Fruit fly (Drosophila melanogaster) whole organism, embryonic: Measurements from ENCODE around the gene dysc.
A peak's percentile ranks its signal among the peaks of the same experiment; 100 is the strongest.

Source experiments
- Aef1 ChIP-seq: fragments of 200-800 bp; sonication (Bioruptor generic); IDR thresholded peaks from 3 replicates; pipeline ENCODE4 v1.3.6; 2022; ENCODE audit warnings: missing biosample characterization, missing genetic modification characterization
- Atf3 ChIP-seq: fragments of 200-800 bp; sonication (Bioruptor generic); optimal IDR thresholded peaks from 3 replicates; lab custom pipeline; 2016; ENCODE audit warnings: missing biosample characterization, missing genetic modification characterization
- BtbVII ChIP-seq: fragments of 200-800 bp; sonication (Bioruptor generic); optimal IDR thresholded peaks from 3 replicates; lab custom pipeline; 2017; ENCODE audit warnings: missing biosample characterization, mild to moderate bottlenecking, missing genetic modification characterization
- CG11093 ChIP-seq: fragments of 200-800 bp; sonication (Bioruptor generic); IDR thresholded peaks from 3 replicates; pipeline ENCODE4 v1.3.6; 2022; ENCODE audit warnings: missing biosample characterization, missing genetic modification characterization
- CG11456 ChIP-seq: fragments of 200-800 bp; sonication (Bioruptor generic); IDR thresholded peaks from 3 replicates; pipeline ENCODE4 v1.3.6; 2022; ENCODE audit warnings: missing biosample characterization, missing genetic modification characterization
- CG11504 ChIP-seq: fragments of 200-800 bp; sonication (Bioruptor generic); optimal IDR thresholded peaks from 3 replicates; lab custom pipeline; 2019; ENCODE audit warnings: missing biosample characterization, mild to moderate bottlenecking, missing genetic modification characterization, moderate library complexity
- CG14014 ChIP-seq: fragments of 200-800 bp; sonication (Bioruptor generic); IDR thresholded peaks from 2 replicates; pipeline ENCODE4 v1.3.6; 2022; ENCODE audit warnings: missing biosample characterization, missing genetic modification characterization
- CG14441 ChIP-seq: fragments of 200-800 bp; sonication (Bioruptor generic); IDR thresholded peaks from 2 replicates; pipeline ENCODE4 v1.3.6; 2022; ENCODE audit warnings: missing biosample characterization, missing genetic modification characterization
- CG15696 ChIP-seq: fragments of 200-800 bp; sonication (Bioruptor generic); optimal IDR thresholded peaks from 2 replicates; lab custom pipeline; 2019; ENCODE audit warnings: missing biosample characterization, mild to moderate bottlenecking, missing genetic modification characterization, moderate library complexity
- CG17912 ChIP-seq: fragments of 200-800 bp; sonication (Bioruptor generic); optimal IDR thresholded peaks from 2 replicates; lab custom pipeline; 2018; ENCODE audit warnings: missing biosample characterization, mild to moderate bottlenecking, missing genetic modification characterization
- CG1792 ChIP-seq: fragments of 200-800 bp; sonication (Bioruptor generic); optimal IDR thresholded peaks from 2 replicates; lab custom pipeline; 2016; ENCODE audit warnings: missing biosample characterization, missing genetic modification characterization
- CG31388 ChIP-seq: fragments of 200-800 bp; sonication (Bioruptor generic); optimal IDR thresholded peaks from 2 replicates; lab custom pipeline; 2016; ENCODE audit warnings: missing biosample characterization, missing genetic modification characterization
- CG32772 ChIP-seq: fragments of 200-800 bp; sonication (Bioruptor generic); IDR thresholded peaks from 2 replicates; pipeline ENCODE4 v1.3.6; 2022; ENCODE audit warnings: missing biosample characterization, missing genetic modification characterization
- CG4617 ChIP-seq: fragments of 200-800 bp; sonication (Bioruptor generic); optimal IDR thresholded peaks from 3 replicates; lab custom pipeline; 2016; ENCODE audit warnings: missing biosample characterization, missing genetic modification characterization, borderline replicate concordance
- CG5953 ChIP-seq: fragments of 200-800 bp; sonication (Bioruptor generic); IDR thresholded peaks from 2 replicates; pipeline ENCODE4 v1.3.6; 2022; ENCODE audit warnings: missing biosample characterization, missing genetic modification characterization
- CG6654 ChIP-seq: fragments of 200-800 bp; sonication (Bioruptor generic); optimal IDR thresholded peaks from 2 replicates; lab custom pipeline; 2017; ENCODE audit warnings: missing biosample characterization, mild to moderate bottlenecking, missing genetic modification characterization
- CG6689 ChIP-seq: fragments of 200-800 bp; sonication (Bioruptor generic); IDR thresholded peaks from 2 replicates; pipeline ENCODE4 v1.3.6; 2022; ENCODE audit warnings: missing biosample characterization, missing genetic modification characterization
- CG6791 ChIP-seq: fragments of 200-800 bp; sonication (Bioruptor generic); IDR thresholded peaks from 3 replicates; pipeline ENCODE4 v1.3.6; 2022; ENCODE audit warnings: missing biosample characterization, missing genetic modification characterization; ENCODE audit not compliant: partially characterized antibody
- CG7271 ChIP-seq: fragments of 200-800 bp; sonication (Bioruptor generic); optimal IDR thresholded peaks from 2 replicates; lab custom pipeline; 2018; ENCODE audit warnings: missing biosample characterization, mild to moderate bottlenecking, missing genetic modification characterization, moderate library complexity
- Camta ChIP-seq: fragments of 200-800 bp; sonication (Bioruptor generic); optimal IDR thresholded peaks from 2 replicates; lab custom pipeline; 2016; ENCODE audit warnings: missing biosample characterization, missing genetic modification characterization
- Dfd ChIP-seq, 2 experiments: fragments of >200 bp; optimal IDR thresholded peaks; 2 replicates each; lab custom pipeline; 2017; ENCODE audit warnings: missing biosample characterization in 2 of 2, missing genetic modification characterization in 2 of 2
- Gug ChIP-seq: fragments of 200-800 bp; sonication (Bioruptor generic); IDR thresholded peaks from 4 replicates; pipeline ENCODE4 v1.3.6; 2022; ENCODE audit warnings: missing biosample characterization, missing genetic modification characterization
- Hmr ChIP-seq: fragments of 200-800 bp; sonication (Bioruptor generic); optimal IDR thresholded peaks from 3 replicates; lab custom pipeline; 2017; ENCODE audit warnings: mild to moderate bottlenecking, missing biosample characterization, missing genetic modification reagents, missing genetic modification characterization
- Jarid2 ChIP-seq: fragments of 200-800 bp; sonication (Bioruptor generic); optimal IDR thresholded peaks from 3 replicates; lab custom pipeline; 2017; ENCODE audit warnings: mild to moderate bottlenecking, missing biosample characterization, missing genetic modification reagents, missing genetic modification characterization
- Opbp ChIP-seq: fragments of 200-800 bp; sonication (Bioruptor generic); IDR thresholded peaks from 3 replicates; pipeline ENCODE4 v1.3.6; 2022; ENCODE audit warnings: missing biosample characterization, missing genetic modification characterization; ENCODE audit not compliant: partially characterized antibody
- Pdp1 ChIP-seq, 2 experiments: fragments of 200-800 bp; sonication (Bioruptor generic); optimal IDR thresholded peaks; 3 replicates each; lab custom pipeline; 2016; ENCODE audit warnings: missing biosample characterization in 2 of 2, missing genetic modification characterization in 2 of 2, mild to moderate bottlenecking in 1 of 2, moderate library complexity in 1 of 2
- Ptx1 ChIP-seq: fragments of 200-800 bp; sonication (Bioruptor generic); IDR thresholded peaks from 2 replicates; pipeline ENCODE4 v1.3.6; 2022; ENCODE audit warnings: missing biosample characterization, missing genetic modification characterization
- Ravus ChIP-seq: fragments of 200-800 bp; sonication (Bioruptor generic); IDR thresholded peaks from 2 replicates; pipeline ENCODE4 v1.3.6; 2022; ENCODE audit warnings: missing biosample characterization, missing genetic modification characterization
- amos ChIP-seq: fragments of 200-800 bp; sonication (Bioruptor generic); IDR thresholded peaks from 2 replicates; pipeline ENCODE4 v1.3.6; 2022; ENCODE audit warnings: missing biosample characterization, missing genetic modification characterization; ENCODE audit not compliant: partially characterized antibody
- bab2 ChIP-seq: fragments of 200-800 bp; sonication (Bioruptor generic); optimal IDR thresholded peaks from 2 replicates; lab custom pipeline; 2016; ENCODE audit warnings: missing biosample characterization, missing genetic modification characterization
- bsh ChIP-seq, 2 experiments: fragments of 200-800 bp; sonication (Bioruptor generic); optimal IDR thresholded peaks; 2 replicates each; lab custom pipeline; 2017 to 2018; ENCODE audit warnings: mild to moderate bottlenecking in 2 of 2, missing biosample characterization in 2 of 2, missing genetic modification characterization in 2 of 2, moderate library complexity in 1 of 2
- btn ChIP-seq: fragments of 200-800 bp; sonication (Bioruptor generic); optimal IDR thresholded peaks from 2 replicates; lab custom pipeline; 2016; ENCODE audit warnings: missing biosample characterization, missing genetic modification characterization
- chm ChIP-seq: fragments of 200-800 bp; sonication (Bioruptor generic); IDR thresholded peaks from 2 replicates; pipeline ENCODE4 v1.3.6; 2022; ENCODE audit warnings: missing biosample characterization, missing genetic modification characterization
- hbn ChIP-seq: fragments of 200-800 bp; sonication (Bioruptor generic); IDR thresholded peaks from 2 replicates; pipeline ENCODE4 v1.3.6; 2022; ENCODE audit warnings: missing biosample characterization, missing genetic modification characterization; ENCODE audit not compliant: partially characterized antibody
- her ChIP-seq: fragments of 200-800 bp; sonication (Bioruptor generic); optimal IDR thresholded peaks from 2 replicates; lab custom pipeline; 2016; ENCODE audit warnings: missing biosample characterization, missing genetic modification characterization
- jumu ChIP-seq: fragments of 200-800 bp; sonication (Bioruptor generic); optimal IDR thresholded peaks from 3 replicates; lab custom pipeline; 2016; ENCODE audit warnings: missing biosample characterization, missing genetic modification characterization
- knrl ChIP-seq: fragments of 200-800 bp; sonication (Bioruptor generic); IDR thresholded peaks from 3 replicates; pipeline ENCODE4 v1.3.6; 2022; ENCODE audit warnings: missing biosample characterization, missing genetic modification characterization; ENCODE audit not compliant: partially characterized antibody
- mld ChIP-seq: fragments of 200-800 bp; sonication (Bioruptor generic); IDR thresholded peaks from 3 replicates; pipeline ENCODE4 v1.3.6; 2022; ENCODE audit warnings: missing biosample characterization, missing genetic modification characterization; ENCODE audit not compliant: partially characterized antibody
- nerfin-2 ChIP-seq: fragments of 200-800 bp; sonication (Bioruptor generic); IDR thresholded peaks from 2 replicates; pipeline ENCODE4 v1.3.6; 2022; ENCODE audit warnings: missing biosample characterization, missing genetic modification characterization; ENCODE audit not compliant: partially characterized antibody
- nmo ChIP-seq: fragments of 200-800 bp; sonication (Bioruptor generic); optimal IDR thresholded peaks from 2 replicates; lab custom pipeline; 2018; ENCODE audit warnings: missing biosample characterization, mild to moderate bottlenecking, missing genetic modification characterization, moderate library complexity
- pho ChIP-seq: fragments of 200-800 bp; sonication (Bioruptor generic); optimal IDR thresholded peaks from 2 replicates; lab custom pipeline; 2016; ENCODE audit warnings: missing biosample characterization, missing genetic modification characterization
- pita ChIP-seq: fragments of 200-800 bp; sonication (Bioruptor generic); optimal IDR thresholded peaks from 2 replicates; lab custom pipeline; 2017; ENCODE audit warnings: missing biosample characterization, mild to moderate bottlenecking, missing genetic modification characterization
- psq ChIP-seq: fragments of 200-800 bp; sonication (Bioruptor generic); optimal IDR thresholded peaks from 2 replicates; lab custom pipeline; 2017; ENCODE audit warnings: missing biosample characterization, missing genetic modification characterization
- pzg ChIP-seq: fragments of 200-800 bp; sonication (Bioruptor generic); optimal IDR thresholded peaks from 3 replicates; lab custom pipeline; 2018; ENCODE audit warnings: missing biosample characterization, mild to moderate bottlenecking, missing genetic modification characterization, moderate library complexity
- row ChIP-seq: fragments of 200-800 bp; sonication (Bioruptor generic); IDR thresholded peaks from 3 replicates; pipeline ENCODE4 v1.3.6; 2022; ENCODE audit warnings: missing biosample characterization, missing genetic modification characterization
- sens-2 ChIP-seq: fragments of 200-800 bp; sonication (Bioruptor generic); IDR thresholded peaks from 2 replicates; pipeline ENCODE4 v1.3.6; 2022; ENCODE audit warnings: missing biosample characterization, missing genetic modification characterization
- sna ChIP-seq: fragments of 200-800 bp; sonication (Bioruptor generic); IDR thresholded peaks from 2 replicates; pipeline ENCODE4 v1.3.6; 2022; ENCODE audit warnings: missing biosample characterization, missing genetic modification characterization; ENCODE audit not compliant: partially characterized antibody
- stwl ChIP-seq: fragments of 200-800 bp; sonication (Bioruptor generic); optimal IDR thresholded peaks from 3 replicates; lab custom pipeline; 2018; ENCODE audit warnings: missing biosample characterization, mild to moderate bottlenecking, missing genetic modification characterization, moderate library complexity
- tx ChIP-seq: fragments of 200-800 bp; sonication (Bioruptor generic); optimal IDR thresholded peaks from 2 replicates; lab custom pipeline; 2016; ENCODE audit warnings: missing biosample characterization, missing genetic modification characterization
- wdn ChIP-seq: fragments of 200-800 bp; sonication (Bioruptor generic); IDR thresholded peaks from 2 replicates; pipeline ENCODE4 v1.3.6; 2022; ENCODE audit warnings: missing biosample characterization, missing genetic modification characterization

The dysc gene

dm6 chr3L:13845292-13845691 lies 57.7 kb downstream of the dysc start (continued):
- no peak for TF ChIP-seq CG5953
- TF ChIP-seq her (GFP tag; lab: Kevin White, UChicago) = no peak
- peak; percentile 17 for TF ChIP-seq bab2 (GFP tag; lab: Kevin White, UChicago)
- no peak for TF ChIP-seq Camta (GFP tag; lab: Kevin White, UChicago)
- TF ChIP-seq Pdp1 (GFP tag; optimal IDR thresholded peaks at IDR 0.05; lab: Kevin White, UChicago) = peak in 1 of 2 experiments; percentile 34
- TF ChIP-seq Atf3 (GFP tag; lab: Kevin White, UChicago) = no peak
- TF ChIP-seq CG6791 (GFP tag; lab: Robert Waterston, UW) = peak; percentile 81
- no peak for TF ChIP-seq row (GFP tag; lab: Robert Waterston, UW)
- peak; percentile 50; the same call in 1 of the 2 replicates for TF ChIP-seq CG32772 (GFP tag; lab: Robert Waterston, UW)
- TF ChIP-seq wdn (GFP tag; lab: Robert Waterston, UW) = 0 out of 2 replicates have a peak, but pooled peaks have one; percentile 37
- TF ChIP-seq CG15696 (tag; lab: Kevin White, UChicago) = peak; percentile 6
- TF ChIP-seq nerfin-2 (GFP tag; lab: Robert Waterston, UW) = peak; percentile 43; the same call in 1 of the 2 replicates
- TF ChIP-seq Aef1 (GFP tag; lab: Robert Waterston, UW) = peak; percentile 45; the same call in 1 of the 3 replicates
- no peak for TF ChIP-seq Ravus (GFP tag; lab: Robert Waterston, UW)
- peak; percentile 87 for TF ChIP-seq CG11456
- TF ChIP-seq psq = no peak
- no peak for TF ChIP-seq chm (GFP tag; lab: Robert Waterston, UW)
- TF ChIP-seq CG31388 (GFP tag; lab: Kevin White, UChicago) = no peak
- TF ChIP-seq CG11504 = peak; percentile 63
- peak in 1 of 2 experiments; percentile 73 for TF ChIP-seq Dfd (GFP tag; optimal IDR thresholded peaks at IDR 0.05; lab: Kevin White, UChicago)
- peak; percentile 46; the same call in 2 of the 3 replicates for TF ChIP-seq CG11093
- TF ChIP-seq Hmr (GFP tag; lab: Kevin White, UChicago) = peak; percentile 9
- TF ChIP-seq stwl (tag; lab: Kevin White, UChicago) = peak; percentile 99
- TF ChIP-seq CG6689 (GFP tag; lab: Robert Waterston, UW) = no peak
- TF ChIP-seq amos = peak; percentile 51
- TF ChIP-seq sna (GFP tag; lab: Robert Waterston, UW) = no peak
- TF ChIP-seq CG14014 (GFP tag; lab: Robert Waterston, UW) = no peak
- no peak for TF ChIP-seq CG17912 (GFP tag; lab: Kevin White, UChicago)
- TF ChIP-seq nmo = peak; percentile 61
- no peak for TF ChIP-seq CG1792 (GFP tag; lab: Kevin White, UChicago)
- TF ChIP-seq CG6654 (GFP tag; lab: Kevin White, UChicago) = no peak
- 0 out of 2 replicates have a peak, but pooled peaks have one; percentile 18 for TF ChIP-seq CG14441 (GFP tag; lab: Robert Waterston, UW)
- peak; percentile 42; the same call in 1 of the 4 replicates for TF ChIP-seq Gug (GFP tag; lab: Robert Waterston, UW)
- TF ChIP-seq BtbVII = no peak
- TF ChIP-seq tx = no peak
- TF ChIP-seq pzg = peak; percentile 37
- TF ChIP-seq Opbp (GFP tag; lab: Robert Waterston, UW) = peak; percentile 72
- no peak for TF ChIP-seq btn (GFP tag; lab: Kevin White, UChicago)
- TF ChIP-seq bsh (GFP tag; optimal IDR thresholded peaks at IDR 0.05; lab: Kevin White, UChicago) = no peak
- TF ChIP-seq pita (GFP tag; lab: Kevin White, UChicago) = peak; percentile 14
- TF ChIP-seq knrl (GFP tag; lab: Robert Waterston, UW) = peak; percentile 53; the same call in 2 of the 3 replicates
- no peak for TF ChIP-seq CG4617
- peak; percentile 44; the same call in 1 of the 3 replicates for TF ChIP-seq mld (GFP tag; lab: Robert Waterston, UW)
- peak; percentile 67 for TF ChIP-seq Ptx1 (GFP tag; lab: Robert Waterston, UW)
- peak; percentile 23; the same call in 1 of the 2 replicates for TF ChIP-seq hbn (GFP tag; lab: Robert Waterston, UW)
- TF ChIP-seq CG7271 (tag; lab: Kevin White, UChicago) = no peak
- no peak for TF ChIP-seq Jarid2
- no peak for TF ChIP-seq sens-2 (GFP tag; lab: Robert Waterston, UW)
- no peak for TF ChIP-seq pho (GFP tag; lab: Kevin White, UChicago)
- TF ChIP-seq jumu (GFP tag; lab: Kevin White, UChicago) = peak; percentile 1
